Worm (Caenorhabditis elegans) whole organism, L4 larva: ENCODE data around the gene F49C12.7.

Source experiments
- D1046.2 ChIP-seq: fragments of 200-800 bp; sonication (Bioruptor generic); IDR thresholded peaks from 2 replicates; pipeline ENCODE4 v1.3.6; 2022; ENCODE audit warnings: missing genetic modification characterization, missing compliant biosample characterization
- F44E2.7 ChIP-seq: fragments of 200-800 bp; sonication (Bioruptor generic); IDR thresholded peaks from 2 replicates; pipeline ENCODE4 v2.1.2; 2022; ENCODE audit warnings: missing genetic modification characterization, missing compliant biosample characterization
- T20F7.1 ChIP-seq: fragments of 200-800 bp; sonication (Bioruptor generic); optimal IDR thresholded peaks from 2 replicates; lab custom pipeline; 2018; ENCODE audit warnings: mild to moderate bottlenecking, missing genetic modification characterization, missing compliant biosample characterization
- Y105C5A.15 ChIP-seq: fragments of 200-800 bp; sonication (Bioruptor generic); IDR thresholded peaks from 2 replicates; pipeline ENCODE4 v1.3.6; 2022; ENCODE audit warnings: missing genetic modification characterization, missing compliant biosample characterization
- Y48G9A.11 ChIP-seq: fragments of 200-800 bp; sonication (Bioruptor generic); IDR thresholded peaks from 2 replicates; pipeline ENCODE4 v1.3.6; 2022; ENCODE audit warnings: missing genetic modification reagents, missing genetic modification characterization, missing compliant biosample characterization
- aha-1 ChIP-seq: fragments of 150-350 bp; peaks from one replicate; lab custom pipeline; 2014; ENCODE audit warnings: missing biosample characterization, missing genetic modification characterization
- attf-4 ChIP-seq: sonication (generic microtip); optimal IDR thresholded peaks from 3 replicates; lab custom pipeline; 2017; ENCODE audit warnings: missing biosample characterization, missing genetic modification characterization
- ceh-20 ChIP-seq: fragments of 200-800 bp; sonication (Bioruptor generic); IDR thresholded peaks from 2 replicates; pipeline ENCODE4 v1.3.6; 2022; ENCODE audit warnings: missing genetic modification reagents, missing genetic modification characterization, missing compliant biosample characterization
- ctbp-1 ChIP-seq: fragments of 200-800 bp; sonication (Bioruptor generic); IDR thresholded peaks from 2 replicates; pipeline ENCODE4 v1.3.6; 2022; ENCODE audit warnings: missing genetic modification reagents, missing genetic modification characterization, missing compliant biosample characterization
- daf-16 ChIP-seq, 3 experiments: sonication (generic microtip); optimal IDR thresholded peaks; 2 replicates each; lab custom pipeline; 2016 to 2017; ENCODE audit warnings: missing genetic modification characterization in 3 of 3, missing genetic modification reagents in 3 of 3, mild to moderate bottlenecking in 2 of 3, missing compliant biosample characterization in 2 of 3, missing biosample characterization in 1 of 3, moderate library complexity in 1 of 3
- daf-8 ChIP-seq: fragments of 200-800 bp; sonication (Bioruptor generic); IDR thresholded peaks from 2 replicates; pipeline ENCODE4 v1.3.6; 2022; ENCODE audit warnings: missing genetic modification characterization, missing compliant biosample characterization
- dpl-1 ChIP-seq: fragments of 150-350 bp; optimal IDR thresholded peaks from 2 replicates; lab custom pipeline; 2014; ENCODE audit warnings: missing biosample characterization, missing genetic modification reagents, missing genetic modification characterization
- fkh-10 ChIP-seq: fragments of 150-350 bp; optimal IDR thresholded peaks from 2 replicates; lab custom pipeline; 2014; ENCODE audit warnings: missing biosample characterization, missing genetic modification reagents, missing genetic modification characterization
- gei-8 ChIP-seq: fragments of 200-800 bp; sonication (Bioruptor generic); optimal IDR thresholded peaks from 2 replicates; lab custom pipeline; 2018; ENCODE audit warnings: mild to moderate bottlenecking, missing genetic modification characterization, missing compliant biosample characterization
- hif-1 ChIP-seq, 2 experiments: sonication (generic microtip); optimal IDR thresholded peaks; 2 replicates each; lab custom pipeline; 2016 to 2017; ENCODE audit warnings: missing compliant biosample characterization in 2 of 2, missing genetic modification characterization in 2 of 2, missing genetic modification reagents in 2 of 2, missing genotype in 2 of 2, mild to moderate bottlenecking in 1 of 2
- hlh-30 ChIP-seq: sonication (generic microtip); optimal IDR thresholded peaks from 2 replicates; lab custom pipeline; 2017; ENCODE audit warnings: antibody characterized with exemption, mild to moderate bottlenecking, missing genetic modification characterization, missing compliant biosample characterization; ENCODE audit not compliant: insufficient read depth
- hmg-1.1 ChIP-seq: fragments of 200-800 bp; sonication (Bioruptor generic); IDR thresholded peaks from 2 replicates; pipeline ENCODE4 v1.3.6; 2022; ENCODE audit warnings: missing genetic modification reagents, missing genetic modification characterization, missing compliant biosample characterization
- mes-2 ChIP-seq: sonication (generic microtip); optimal IDR thresholded peaks from 2 replicates; lab custom pipeline; 2016; ENCODE audit warnings: missing genotype, mild to moderate bottlenecking, missing genetic modification characterization, missing compliant biosample characterization; ENCODE audit not compliant: poor library complexity, severe bottlenecking
- mxl-3 ChIP-seq: fragments of 200-800 bp; sonication (Bioruptor generic); optimal IDR thresholded peaks from 2 replicates; lab custom pipeline; 2018; ENCODE audit warnings: mild to moderate bottlenecking, missing genetic modification characterization, missing compliant biosample characterization
- nhr-102 ChIP-seq: sonication (generic microtip); optimal IDR thresholded peaks from 2 replicates; lab custom pipeline; 2016; ENCODE audit warnings: mild to moderate bottlenecking, missing genetic modification characterization, moderate library complexity, missing compliant biosample characterization
- nhr-6 ChIP-seq: fragments of 150-350 bp; optimal IDR thresholded peaks from 2 replicates; lab custom pipeline; 2014; ENCODE audit warnings: missing biosample characterization, missing genetic modification characterization
- nhr-76 ChIP-seq: fragments of 150-350 bp; optimal IDR thresholded peaks from 2 replicates; lab custom pipeline; 2014; ENCODE audit warnings: missing biosample characterization, missing genetic modification characterization
- rbr-2 ChIP-seq: sonication (generic microtip); optimal IDR thresholded peaks from 2 replicates; lab custom pipeline; 2016; ENCODE audit warnings: missing genotype, missing genetic modification characterization, missing compliant biosample characterization
- set-16 ChIP-seq: fragments of 200-800 bp; sonication (Bioruptor generic); IDR thresholded peaks from 2 replicates; pipeline ENCODE4 v1.3.6; 2022; ENCODE audit warnings: missing genetic modification reagents, missing genetic modification characterization, missing compliant biosample characterization
- spr-3 ChIP-seq: fragments of 200-800 bp; sonication (Bioruptor generic); optimal IDR thresholded peaks from 2 replicates; lab custom pipeline; 2018; ENCODE audit warnings: mild to moderate bottlenecking, missing genetic modification characterization, missing compliant biosample characterization
- zfp-2 ChIP-seq: sonication (generic microtip); optimal IDR thresholded peaks from 2 replicates; lab custom pipeline; 2016; ENCODE audit warnings: mild to moderate bottlenecking, missing genetic modification characterization, missing compliant biosample characterization

Gene F49C12.7

DNA sequence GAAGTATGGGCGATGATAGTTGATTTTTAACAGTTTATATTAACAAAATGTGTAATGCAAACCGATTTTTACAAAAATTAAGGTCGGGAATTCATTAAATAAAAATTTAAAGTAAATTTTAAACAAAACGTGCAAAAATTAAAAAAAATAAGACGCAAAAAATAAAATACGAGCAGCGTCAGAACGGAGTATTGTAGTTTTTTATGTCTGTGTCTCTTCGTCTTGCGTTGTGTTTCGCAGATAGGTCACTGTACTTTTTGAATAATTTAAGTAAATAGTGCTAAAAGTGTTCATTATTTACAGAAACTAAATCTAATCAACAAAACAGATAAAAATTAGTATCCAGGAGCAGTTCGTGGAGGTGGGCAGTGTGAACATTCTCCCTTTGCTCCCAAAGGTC is 52.4 kb downstream of the F49C12.7 start:
- TF ChIP-seq T20F7.1 (peak; percentile 94), hmg-1.1 (GFP tag; lab: Robert Waterston, UW) (no peak), hif-1 (tag; optimal IDR thresholded peaks at IDR 0.05; lab: Kevin White, UChicago) (peak in 1 of 2 experiments; percentile 95), gei-8 (GFP tag; lab: Kevin White, UChicago) (no peak), nhr-102 (tag; lab: Kevin White, UChicago) (no peak), Y48G9A.11 (GFP tag; lab: Robert Waterston, UW) (no peak), ceh-20 (no peak), D1046.2 (GFP tag; lab: Robert Waterston, UW) (no peak), daf-8 (GFP tag; lab: Robert Waterston, UW) (no peak), zfp-2 (tag; lab: Kevin White, UChicago) (no peak), set-16 (no peak), attf-4 (no peak), mes-2 (peak; percentile 10), fkh-10 (no peak), dpl-1 (GFP tag; lab: Kevin White, UChicago) (peak; percentile 24), ctbp-1 (no peak), nhr-76 (tag; lab: Kevin White, UChicago) (no peak), mxl-3 (GFP tag; lab: Kevin White, UChicago) (no peak), rbr-2 (tag; lab: Kevin White, UChicago) (no peak), F44E2.7 (GFP tag; lab: Robert Waterston, UW) (no peak), aha-1 (tag; lab: Kevin White, UChicago) (peak; percentile 83), Y105C5A.15 (GFP tag; lab: Robert Waterston, UW) (no peak), nhr-6 (tag; lab: Kevin White, UChicago) (no peak), spr-3 (GFP tag; lab: Kevin White, UChicago) (no peak)

ce11 chrIV:9259687-9260086 is 53.0 kb downstream of the F49C12.7 start, which contains the start of gene Y11D7A.10:
Y11D7A.10 (minus strand) TSS chrIV:9259768.
- TF ChIP-seq hlh-30 (tag; lab: Kevin White, UChicago) (peak; percentile 6), daf-16 (GFP tag; optimal IDR thresholded peaks at IDR 0.05; lab: Kevin White, UChicago) (no peak), daf-16 (tag; optimal IDR thresholded peaks at IDR 0.05; lab: Kevin White, UChicago) (peak; percentile 55), D1046.2 (GFP tag; lab: Robert Waterston, UW) (no peak), aha-1 (tag; lab: Kevin White, UChicago) (peak; percentile 92), hif-1 (tag; optimal IDR thresholded peaks at IDR 0.05; lab: Kevin White, UChicago) (peak; percentile 72 to 89)
- TF ChIP-seq, all 104 proteins: peak for 4
